Worm (Caenorhabditis elegans) whole organism, L4/young adult: Measurements from ENCODE around the gene Y41C4A.32.

ENCODE experiments used
- W03F9.2 ChIP-seq: fragments of 150-350 bp; optimal IDR thresholded peaks from 2 replicates; lab custom pipeline; 2014; ENCODE audit warnings: missing biosample characterization, missing genetic modification characterization
- dao-5 ChIP-seq: sonication (generic microtip); optimal IDR thresholded peaks from 2 replicates; lab custom pipeline; 2016; ENCODE audit warnings: missing genotype, missing genetic modification characterization, moderate library complexity, missing compliant biosample characterization
- him-1 ChIP-seq: sonication (generic microtip); optimal IDR thresholded peaks from 2 replicates; lab custom pipeline; 2016; ENCODE audit warnings: missing genotype, missing genetic modification reagents, missing genetic modification characterization, missing compliant biosample characterization

The Y41C4A.32 gene

ce11 chrIII:11704377-11704978 lies 17.0 kb upstream of the Y41C4A.32 start:
- TF ChIP-seq dao-5 (tag; lab: Kevin White, UChicago) (no peak), him-1 (no peak)

ce11 chrIII:11705930-11706329 lies 15.6 kb upstream of the Y41C4A.32 start:
- no peak for TF ChIP-seq W03F9.2 (tag; lab: Kevin White, UChicago)
- no peak for TF ChIP-seq him-1
- TF ChIP-seq dao-5 (tag; lab: Kevin White, UChicago), result no peak

- TF ChIP-seq W03F9.2 (tag; lab: Kevin White, UChicago) (no peak), him-1 (no peak), dao-5 (tag; lab: Kevin White, UChicago) (no peak)
These were observed 14.8 kb upstream of the Y41C4A.32 start, which contains the start of gene col-96 for ce11 chrIII:11706665-11707064. col-96 (minus strand) TSS chrIII:11706765.

ce11 chrIII:11708722-11709121 lies 12.8 kb upstream of the Y41C4A.32 start, which contains the start of gene Y41C4A.8:
Y41C4A.8 (minus strand) TSS chrIII:11708822.
- TF ChIP-seq dao-5 (tag; lab: Kevin White, UChicago) (no peak), W03F9.2 (tag; lab: Kevin White, UChicago) (no peak), him-1 (no peak)

DNA sequence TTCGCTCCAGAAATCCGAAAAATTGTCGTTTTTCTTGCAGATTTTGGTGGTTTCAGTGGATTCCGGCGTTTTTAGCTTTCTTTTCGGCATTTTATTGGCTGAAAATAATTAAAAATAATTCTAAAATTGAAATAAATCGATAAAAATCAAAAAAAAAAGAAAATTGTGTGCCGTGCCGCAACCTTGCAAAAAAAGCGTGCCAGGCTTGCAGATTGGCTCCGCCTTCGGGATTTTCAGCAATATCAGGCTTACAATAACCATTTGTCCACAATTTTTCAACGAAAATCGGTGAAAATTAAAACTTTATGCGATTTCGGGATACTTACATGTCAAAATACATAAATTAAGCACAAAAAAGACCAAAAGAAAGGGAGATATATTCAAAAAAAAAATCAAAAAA lies 3.0 kb upstream of the Y41C4A.32 start, which contains the start of gene Y41C4A.9:
Y41C4A.9 (minus strand) TSS at position 98 of the 400 bp plus-strand sequence.
- TF ChIP-seq dao-5 (tag; lab: Kevin White, UChicago), result no peak
- no peak for TF ChIP-seq W03F9.2 (tag; lab: Kevin White, UChicago)
- no peak for TF ChIP-seq him-1

ce11 chrIII:11719400-11719875 lies 2.1 kb upstream of the Y41C4A.32 start, which contains the start of the genes elb-1 and Y41C4A.11:
elb-1 (minus strand) TSS chrIII:11719450.
Y41C4A.11 (plus strand) TSS chrIII:11719860.
- TF ChIP-seq him-1 (no peak), W03F9.2 (tag; lab: Kevin White, UChicago) (no peak), dao-5 (tag; lab: Kevin White, UChicago) (no peak)

DNA sequence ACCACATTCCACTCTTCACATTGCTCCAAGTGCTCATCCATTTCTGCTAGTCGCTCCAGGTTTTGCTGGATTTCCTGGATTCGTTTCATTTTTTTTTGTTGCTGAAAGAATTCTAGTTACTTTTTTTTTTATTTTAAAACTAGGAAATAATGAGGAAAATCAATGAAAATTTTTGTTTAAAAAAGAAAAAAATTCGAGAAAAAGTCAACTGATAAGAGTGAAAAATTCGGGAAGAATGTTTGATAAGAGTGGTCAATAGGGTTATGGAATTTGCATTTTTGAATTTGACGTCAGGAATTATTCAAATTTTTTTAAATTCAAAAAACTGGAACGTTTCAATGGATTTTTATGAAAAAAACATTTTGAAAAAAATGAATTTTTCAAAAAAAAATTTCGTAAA lies 5.1 kb downstream of the Y41C4A.32 start, which contains the start of gene Y41C4A.12:
Y41C4A.12 (minus strand) TSS at position 101 of the 400 bp plus-strand sequence.
- no peak for TF ChIP-seq him-1
- no peak for TF ChIP-seq W03F9.2 (tag; lab: Kevin White, UChicago)
- TF ChIP-seq dao-5 (tag; lab: Kevin White, UChicago), result no peak

DNA sequence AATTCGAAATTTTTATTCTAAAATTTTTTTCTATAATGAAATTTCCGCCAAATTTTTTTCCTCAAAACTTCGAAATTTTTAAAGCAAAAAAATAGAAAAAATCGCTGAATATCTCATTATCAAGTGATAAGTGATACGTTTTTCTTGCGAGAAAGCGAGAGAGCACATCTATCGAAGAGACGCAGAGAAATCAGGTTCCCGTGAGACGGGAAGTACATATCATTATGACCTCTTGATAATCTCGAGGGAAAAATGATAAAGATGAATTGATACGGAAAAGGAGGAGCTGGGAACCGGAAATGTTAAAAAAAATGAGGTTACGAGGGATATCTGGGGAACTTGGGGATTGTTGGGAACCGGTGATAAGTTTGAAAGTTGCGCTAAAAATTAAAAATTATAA lies 5.5 kb downstream of the Y41C4A.32 start:
- TF ChIP-seq him-1 (no peak), W03F9.2 (tag; lab: Kevin White, UChicago) (no peak)

ce11 chrIII:11730312-11730711 lies 8.8 kb downstream of the Y41C4A.32 start, which contains the start of gene Y41C4A.18:
Y41C4A.18 (plus strand) TSS chrIII:11730612.
- TF ChIP-seq W03F9.2 (tag; lab: Kevin White, UChicago), result no peak
- no peak for TF ChIP-seq him-1

DNA sequence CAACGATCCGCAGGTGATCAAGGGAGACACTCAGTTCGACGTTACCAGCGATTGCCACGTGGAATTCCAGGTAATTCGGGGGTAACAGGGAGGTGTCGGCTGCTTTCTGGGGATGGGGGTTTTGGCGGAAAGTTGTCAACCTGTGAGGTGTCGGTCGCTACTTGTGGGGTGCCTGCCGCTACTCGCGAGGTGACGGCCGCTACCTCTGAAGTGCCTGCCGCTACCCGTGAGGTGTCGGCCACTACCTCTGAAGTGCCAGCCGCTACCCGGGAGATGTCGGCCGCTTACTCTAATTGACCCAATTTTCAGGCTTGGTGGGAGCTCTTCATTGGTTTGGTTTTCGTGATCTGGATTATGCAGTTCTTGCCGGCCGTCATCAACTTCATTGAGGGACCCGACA lies 9.3 kb downstream of the Y41C4A.32 start:
- TF ChIP-seq dao-5 (tag; lab: Kevin White, UChicago) (no peak), him-1 (no peak), W03F9.2 (tag; lab: Kevin White, UChicago) (no peak)

- no peak for TF ChIP-seq him-1
- no peak for TF ChIP-seq dao-5 (tag; lab: Kevin White, UChicago)
- TF ChIP-seq W03F9.2 (tag; lab: Kevin White, UChicago), result no peak
These were observed 10.0 kb downstream of the Y41C4A.32 start for ce11 chrIII:11731491-11731890.

ce11 chrIII:11732056-11732455 lies 10.6 kb downstream of the Y41C4A.32 start, which contains the start of gene Y41C4A.21:
Y41C4A.21 (plus strand) TSS chrIII:11732356.
- TF ChIP-seq him-1 (no peak), dao-5 (tag; lab: Kevin White, UChicago) (no peak), W03F9.2 (tag; lab: Kevin White, UChicago) (no peak)

ce11 chrIII:11732943-11733342 lies 11.4 kb downstream of the Y41C4A.32 start:
- no peak for TF ChIP-seq dao-5 (tag; lab: Kevin White, UChicago)
- TF ChIP-seq him-1, result no peak
- TF ChIP-seq W03F9.2 (tag; lab: Kevin White, UChicago), result no peak

DNA sequence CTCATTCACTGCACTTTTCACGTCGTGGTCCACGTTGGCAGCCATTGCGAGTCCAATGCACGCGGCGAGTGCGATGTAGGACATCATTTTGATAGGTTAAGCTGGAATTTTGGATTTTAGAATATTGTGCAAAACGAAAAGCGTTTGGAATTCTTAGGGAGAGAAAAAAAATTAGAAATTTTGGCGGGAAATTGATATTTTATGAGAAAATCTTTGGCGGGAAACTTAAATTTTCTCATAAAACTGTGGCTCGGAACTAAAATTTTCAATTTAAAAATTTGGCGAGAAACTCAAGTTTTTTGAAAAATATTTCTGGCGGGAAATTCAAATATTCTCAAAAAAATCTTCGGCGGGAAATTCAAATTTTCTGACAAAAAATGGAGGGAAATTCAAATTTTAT lies 16.0 kb downstream of the Y41C4A.32 start, which contains the start of gene sup-1:
sup-1 (minus strand) TSS at position 101 of the 400 bp plus-strand sequence.
- TF ChIP-seq him-1 (no peak), W03F9.2 (tag; lab: Kevin White, UChicago) (no peak), dao-5 (tag; lab: Kevin White, UChicago) (no peak)
